Worm (Caenorhabditis elegans): ENCODE results near the gene unc-76.

- TF ChIP-seq ztf-11 (tag; optimal IDR thresholded peaks at IDR 0.05) = no peak
- no peak for TF ChIP-seq aha-1 (tag)
- no peak for TF ChIP-seq fos-1 (tag; optimal IDR thresholded peaks at IDR 0.05)
- no peak for TF ChIP-seq dve-1 (tag; optimal IDR thresholded peaks at IDR 0.05; ENCODE audit: insufficient read depth)
Measured at ce11 chrV:15052368-15052767, 19.2 kb upstream of the unc-76 start, which contains the start of the genes fbxa-82 and C25D7.5.

All from whole organism, L4 larva.